Worm (Caenorhabditis elegans) whole organism, L4 larva: ENCODE results near the gene Y69F12A.1.

ENCODE experiments used
- attf-4 ChIP-seq: sonication (generic microtip); optimal IDR thresholded peaks from 3 replicates; lab custom pipeline; 2017; ENCODE audit warnings: missing biosample characterization, missing genetic modification characterization
- ces-1 ChIP-seq: fragments of 150-350 bp; sonication (generic microtip); optimal IDR thresholded peaks from 4 replicates; lab custom pipeline; 2014; ENCODE audit warnings: missing biosample characterization, missing genetic modification reagents, missing genetic modification characterization
- duxl-1 ChIP-seq: sonication (generic microtip); optimal IDR thresholded peaks from 2 replicates; lab custom pipeline; 2016; ENCODE audit warnings: mild to moderate bottlenecking, missing genetic modification characterization, moderate library complexity, missing compliant biosample characterization; ENCODE audit not compliant: poor library complexity
- fkh-10 ChIP-seq: fragments of 150-350 bp; optimal IDR thresholded peaks from 2 replicates; lab custom pipeline; 2014; ENCODE audit warnings: missing biosample characterization, missing genetic modification reagents, missing genetic modification characterization
- fos-1 ChIP-seq: fragments of 150-350 bp; optimal IDR thresholded peaks from 2 replicates; lab custom pipeline; 2014; ENCODE audit warnings: missing biosample characterization, missing genetic modification characterization
- nhr-11 ChIP-seq: fragments of 150-350 bp; optimal IDR thresholded peaks from 2 replicates; lab custom pipeline; 2014; ENCODE audit warnings: missing biosample characterization, missing genetic modification characterization
- nhr-237 ChIP-seq: sonication (generic microtip); optimal IDR thresholded peaks from 2 replicates; lab custom pipeline; 2017; ENCODE audit warnings: missing biosample characterization, missing genetic modification characterization
- unc-130 ChIP-seq: sonication (generic microtip); optimal IDR thresholded peaks from 2 replicates; lab custom pipeline; 2016; ENCODE audit warnings: missing genetic modification reagents, missing genetic modification characterization, missing compliant biosample characterization
- unc-62 ChIP-seq, 3 experiments: fragments of 150-350 bp in 1 of 3; sonication (generic microtip); optimal IDR thresholded peaks in 2 of 3; peaks in 1 of 3; 1 replicate in 1 of 3; 2 replicates in 2 of 3; lab custom pipeline; 2014 to 2017; ENCODE audit warnings: missing biosample characterization in 3 of 3, missing genetic modification characterization in 3 of 3, missing genetic modification reagents in 3 of 3, missing genotype in 1 of 3
- zag-1 ChIP-seq: fragments of 150-350 bp; optimal IDR thresholded peaks from 2 replicates; lab custom pipeline; 2014; ENCODE audit warnings: missing biosample characterization, missing genetic modification characterization
- ztf-7 ChIP-seq: fragments of 150-350 bp; optimal IDR thresholded peaks from 2 replicates; lab custom pipeline; 2014; ENCODE audit warnings: missing biosample characterization, missing genetic modification characterization

ce11 chrIII:7491931-7492330, 35.2 kb downstream of the Y69F12A.1 start:
- TF ChIP-seq ces-1 = no peak
- TF ChIP-seq unc-62 (GFP tag; optimal IDR thresholded peaks at IDR 0.05 in 1 of 2; lab: Kevin White, UChicago) = peak in 1 of 2 experiments; percentile 67
- no peak for TF ChIP-seq unc-62 (tag; optimal IDR thresholded peaks at IDR 0.05; lab: Kevin White, UChicago)
- TF ChIP-seq attf-4 (tag; lab: Kevin White, UChicago) = no peak
- no peak for TF ChIP-seq unc-130
- no peak for TF ChIP-seq fos-1 (tag; lab: Kevin White, UChicago)
- no peak for TF ChIP-seq nhr-11 (tag; lab: Kevin White, UChicago)
- TF ChIP-seq nhr-237 (tag; lab: Kevin White, UChicago) = no peak
- TF ChIP-seq fkh-10 (GFP tag; lab: Kevin White, UChicago) = no peak
- TF ChIP-seq duxl-1 = no peak
- TF ChIP-seq zag-1 = no peak
- no peak for TF ChIP-seq ztf-7 (tag; lab: Kevin White, UChicago)
